Fruit fly (Drosophila melanogaster) whole organism, prepupa: Measurements from ENCODE around the gene CG4962.

Source experiments
- Blimp-1 ChIP-seq: fragments of 200-800 bp; sonication (Bioruptor generic); optimal IDR thresholded peaks from 3 replicates; lab custom pipeline; 2017; ENCODE audit warnings: missing biosample characterization, missing genetic modification characterization, mild to moderate bottlenecking, moderate library complexity, missing genetic modification reagents
- Eip93F ChIP-seq: fragments of 200-800 bp; sonication (Bioruptor generic); optimal IDR thresholded peaks from 2 replicates; lab custom pipeline; 2016; ENCODE audit warnings: missing biosample characterization, mild to moderate bottlenecking, missing genetic modification characterization
- Sox14 ChIP-seq: fragments of 200-800 bp; sonication (Bioruptor generic); optimal IDR thresholded peaks from 3 replicates; lab custom pipeline; 2016; ENCODE audit warnings: missing biosample characterization, missing genetic modification characterization
- lz ChIP-seq: fragments of 200-800 bp; sonication (Bioruptor generic); optimal IDR thresholded peaks from 3 replicates; lab custom pipeline; 2016; ENCODE audit warnings: missing biosample characterization, missing genetic modification characterization

DNA sequence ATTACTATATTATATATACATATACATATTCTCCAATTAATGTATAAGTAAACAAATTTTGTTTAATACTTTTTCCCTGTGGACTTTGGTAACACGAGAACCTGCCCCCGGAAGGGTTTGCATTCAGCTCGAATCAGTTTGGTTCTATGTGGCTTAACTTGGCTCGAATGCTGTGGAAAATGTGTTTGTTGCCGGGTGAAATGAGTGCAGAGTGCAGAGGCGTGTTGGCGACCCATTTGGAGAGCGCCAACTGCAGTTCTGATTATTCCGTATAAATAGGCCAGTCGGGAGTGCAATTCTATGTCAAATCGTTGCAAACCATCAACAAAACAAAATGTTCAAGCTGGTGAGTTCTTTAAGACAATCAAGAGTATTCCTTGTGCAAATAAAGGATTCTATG is 22.4 kb upstream of the CG4962 start, which contains the start of gene Nplp3:
- TF ChIP-seq Blimp-1 (GFP tag; lab: Kevin White, UChicago) (no peak), lz (GFP tag; lab: Kevin White, UChicago) (no peak), Eip93F (GFP tag; lab: Kevin White, UChicago) (no peak), Sox14 (GFP tag; lab: Kevin White, UChicago) (no peak)
